Worm (Caenorhabditis elegans) whole organism, midembryonic: ENCODE results near the gene C15C7.6.

Experiments used
- T22C8.4 ChIP-seq: fragments of 200-800 bp; sonication (Bioruptor generic); IDR thresholded peaks from 2 replicates; pipeline ENCODE4 v1.3.6; 2022; ENCODE audit warnings: missing genetic modification characterization, missing compliant biosample characterization
- cog-1 ChIP-seq: sonication (generic microtip); optimal IDR thresholded peaks from 2 replicates; lab custom pipeline; 2016; ENCODE audit warnings: missing genetic modification characterization, missing compliant biosample characterization
- flt-1 ChIP-seq: fragments of 200-800 bp; sonication (Bioruptor generic); IDR thresholded peaks from 2 replicates; pipeline ENCODE4 v1.3.6; 2022; ENCODE audit warnings: missing genetic modification characterization, missing compliant biosample characterization
- klf-2 ChIP-seq: fragments of 200-800 bp; sonication (Bioruptor generic); conservative IDR thresholded peaks from 2 replicates; pipeline ENCODE4 v1.3.6; 2022; ENCODE audit warnings: missing genetic modification reagents, missing genetic modification characterization, missing compliant biosample characterization
- med-1 ChIP-seq: sonication (generic microtip); optimal IDR thresholded peaks from 2 replicates; lab custom pipeline; 2017; ENCODE audit warnings: missing genetic modification characterization, mild to moderate bottlenecking, missing compliant biosample characterization, antibody characterized with exemption, missing genetic modification reagents; ENCODE audit not compliant: insufficient read depth
- ref-1 ChIP-seq: fragments of 200-800 bp; sonication (Bioruptor generic); conservative IDR thresholded peaks from 2 replicates; pipeline ENCODE4 v1.3.6; 2022; ENCODE audit warnings: missing genetic modification reagents, missing genetic modification characterization, missing compliant biosample characterization
- tab-1 ChIP-seq: fragments of 200-800 bp; sonication (Bioruptor generic); IDR thresholded peaks from 2 replicates; pipeline ENCODE4 v1.3.6; 2022; ENCODE audit warnings: missing genetic modification characterization, missing compliant biosample characterization
- ztf-29 ChIP-seq: fragments of 200-800 bp; sonication (Bioruptor generic); IDR thresholded peaks from 2 replicates; pipeline ENCODE4 v1.3.6; 2022; ENCODE audit warnings: missing genetic modification reagents, missing genetic modification characterization, missing compliant biosample characterization

DNA sequence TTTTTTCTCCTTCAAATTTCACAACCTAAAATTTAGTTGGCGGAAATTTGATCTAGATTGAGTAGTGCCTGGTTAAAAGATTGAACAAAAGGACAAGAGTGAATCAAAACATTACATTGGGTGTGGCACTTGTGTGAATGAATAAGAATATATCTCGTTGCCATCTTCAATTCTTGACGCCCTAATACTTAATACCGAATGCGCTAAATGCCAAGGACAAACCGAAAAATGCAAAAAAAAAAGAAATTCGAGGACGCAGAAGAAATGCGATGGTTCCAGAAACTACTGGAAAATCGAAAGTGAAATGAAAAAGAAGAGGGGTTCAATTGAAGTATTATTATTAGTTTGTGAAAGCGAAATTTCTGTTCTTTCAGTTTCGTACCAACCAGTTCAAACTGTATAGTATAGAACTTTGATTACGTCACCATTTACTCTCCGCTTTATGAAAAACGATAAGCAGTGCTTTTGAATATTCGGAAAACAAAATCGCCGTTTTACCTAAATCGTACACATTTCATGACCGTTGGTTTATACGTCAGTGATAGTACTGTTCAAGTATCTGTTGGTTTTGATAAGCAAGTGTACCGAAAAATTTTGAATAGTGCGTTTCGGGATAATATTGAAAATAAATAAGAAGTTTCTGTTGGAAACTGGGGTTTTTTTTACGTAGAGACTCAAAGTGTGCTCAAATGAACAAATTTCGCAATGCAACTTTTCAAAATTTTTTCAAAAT is 15.1 kb downstream of the C15C7.6 start:
- TF ChIP-seq med-1, result no peak
- TF ChIP-seq cog-1 (tag; lab: Kevin White, UChicago), result no peak
- TF ChIP-seq T22C8.4 (GFP tag; lab: Robert Waterston, UW), result no peak
- TF ChIP-seq ztf-29 (GFP tag; lab: Robert Waterston, UW), result no peak
- no peak for TF ChIP-seq klf-2 (GFP tag; lab: Robert Waterston, UW)
- TF ChIP-seq flt-1, result no peak
- no peak for TF ChIP-seq tab-1 (GFP tag; lab: Robert Waterston, UW)
- no peak for TF ChIP-seq ref-1 (GFP tag; lab: Robert Waterston, UW)
